Fruit fly (Drosophila melanogaster) whole organism, embryonic: Measurements from ENCODE around the gene Alh.

Experiments used
- Awh ChIP-seq: fragments of 200-800 bp; sonication (Bioruptor generic); IDR thresholded peaks from 2 replicates; pipeline ENCODE4, ENCODE4 v1.3.6; 2022; ENCODE audit warnings: missing biosample characterization, missing genetic modification characterization
- BtbVII ChIP-seq: fragments of 200-800 bp; sonication (Bioruptor generic); optimal IDR thresholded peaks from 3 replicates; lab custom pipeline; 2017; ENCODE audit warnings: missing biosample characterization, mild to moderate bottlenecking, missing genetic modification characterization
- CG10209 ChIP-seq: fragments of 200-800 bp; sonication (Bioruptor generic); optimal IDR thresholded peaks from 3 replicates; lab custom pipeline; 2017; ENCODE audit warnings: missing biosample characterization, mild to moderate bottlenecking, missing genetic modification characterization, missing genetic modification reagents
- CG11398 ChIP-seq: fragments of 200-800 bp; sonication (Bioruptor generic); optimal IDR thresholded peaks from 2 replicates; lab custom pipeline; 2016; ENCODE audit warnings: missing biosample characterization, missing genetic modification characterization
- CG12071 ChIP-seq: fragments of 200-800 bp; sonication (Bioruptor generic); optimal IDR thresholded peaks from 3 replicates; lab custom pipeline; 2018; ENCODE audit warnings: missing biosample characterization, mild to moderate bottlenecking, missing genetic modification characterization
- CG12236 ChIP-seq: fragments of 200-800 bp; sonication (Bioruptor generic); optimal IDR thresholded peaks from 2 replicates; lab custom pipeline; 2016; ENCODE audit warnings: missing biosample characterization, missing genetic modification characterization
- CG13894 ChIP-seq: fragments of 200-800 bp; sonication (Bioruptor generic); optimal IDR thresholded peaks from 3 replicates; lab custom pipeline; 2018; ENCODE audit warnings: missing biosample characterization, mild to moderate bottlenecking, missing genetic modification characterization, moderate library complexity
- CG17912 ChIP-seq: fragments of 200-800 bp; sonication (Bioruptor generic); optimal IDR thresholded peaks from 2 replicates; lab custom pipeline; 2018; ENCODE audit warnings: missing biosample characterization, mild to moderate bottlenecking, missing genetic modification characterization
- CG18599 ChIP-seq: fragments of 200-800 bp; sonication (Bioruptor generic); optimal IDR thresholded peaks from 3 replicates; lab custom pipeline; 2017; ENCODE audit warnings: missing biosample characterization, missing genetic modification characterization, mild to moderate bottlenecking, moderate library complexity, missing genetic modification reagents
- CG3847 ChIP-seq: fragments of 200-800 bp; sonication (Bioruptor generic); IDR thresholded peaks from 2 replicates; pipeline ENCODE4 v1.3.6; 2022; ENCODE audit warnings: missing biosample characterization, missing genetic modification characterization
- CG4617 ChIP-seq: fragments of 200-800 bp; sonication (Bioruptor generic); optimal IDR thresholded peaks from 3 replicates; lab custom pipeline; 2016; ENCODE audit warnings: missing biosample characterization, missing genetic modification characterization, borderline replicate concordance
- CG4730 ChIP-seq: fragments of 200-800 bp; sonication (Bioruptor generic); IDR thresholded peaks from 2 replicates; pipeline ENCODE4 v1.3.6; 2022; ENCODE audit warnings: missing biosample characterization, missing genetic modification characterization
- CG5953 ChIP-seq: fragments of 200-800 bp; sonication (Bioruptor generic); IDR thresholded peaks from 2 replicates; pipeline ENCODE4 v1.3.6; 2022; ENCODE audit warnings: missing biosample characterization, missing genetic modification characterization
- CG6689 ChIP-seq: fragments of 200-800 bp; sonication (Bioruptor generic); IDR thresholded peaks from 2 replicates; pipeline ENCODE4 v1.3.6; 2022; ENCODE audit warnings: missing biosample characterization, missing genetic modification characterization
- CG7745 ChIP-seq: fragments of 200-800 bp; sonication (Bioruptor generic); optimal IDR thresholded peaks from 2 replicates; lab custom pipeline; 2018; ENCODE audit warnings: missing biosample characterization, mild to moderate bottlenecking, missing genetic modification characterization, moderate library complexity
- CG7928 ChIP-seq: fragments of 200-800 bp; sonication (Bioruptor generic); optimal IDR thresholded peaks from 2 replicates; lab custom pipeline; 2017; ENCODE audit warnings: missing biosample characterization, mild to moderate bottlenecking, missing genetic modification characterization
- CG8281 ChIP-seq: fragments of 200-800 bp; sonication (Bioruptor generic); optimal IDR thresholded peaks from 2 replicates; lab custom pipeline; 2018; ENCODE audit warnings: missing biosample characterization, mild to moderate bottlenecking, missing genetic modification characterization, moderate library complexity
- CG9609 ChIP-seq: fragments of 200-800 bp; sonication (Bioruptor generic); optimal IDR thresholded peaks from 3 replicates; lab custom pipeline; 2016; ENCODE audit warnings: missing biosample characterization, missing genetic modification characterization
- Dad ChIP-seq: fragments of 200-800 bp; sonication (Bioruptor generic); optimal IDR thresholded peaks from 3 replicates; lab custom pipeline; 2016; ENCODE audit warnings: missing biosample characterization, missing genetic modification characterization
- Doc2 ChIP-seq: fragments of 200-800 bp; sonication (Bioruptor generic); IDR thresholded peaks from 2 replicates; pipeline ENCODE4 v1.3.6; 2022; ENCODE audit warnings: missing biosample characterization, missing genetic modification characterization
- Eip74EF ChIP-seq, 2 experiments: fragments of 200-800 bp in 1 of 2; fragments of >200 bp in 1 of 2; sonication (Bioruptor generic) in 1 of 2; optimal IDR thresholded peaks; 2 replicates each; lab custom pipeline; 2017 to 2019; ENCODE audit warnings: missing biosample characterization in 2 of 2, missing genetic modification characterization in 2 of 2, mild to moderate bottlenecking in 1 of 2, moderate library complexity in 1 of 2
- Elba2 ChIP-seq: fragments of 200-800 bp; sonication (Bioruptor generic); optimal IDR thresholded peaks from 3 replicates; lab custom pipeline; 2016; ENCODE audit warnings: missing biosample characterization, missing genetic modification characterization
- Fer1 ChIP-seq: fragments of 200-800 bp; sonication (Bioruptor generic); optimal IDR thresholded peaks from 2 replicates; lab custom pipeline; 2017; ENCODE audit warnings: missing biosample characterization, mild to moderate bottlenecking, missing genetic modification characterization
- HLHmδ ChIP-seq: fragments of 200-800 bp; sonication (Bioruptor generic); optimal IDR thresholded peaks from 2 replicates; lab custom pipeline; 2018; ENCODE audit warnings: missing biosample characterization, mild to moderate bottlenecking, missing genetic modification characterization, moderate library complexity
- Hr39 ChIP-seq: fragments of >200 bp; optimal IDR thresholded peaks from 2 replicates; lab custom pipeline; 2017
- Max ChIP-seq: fragments of 200-800 bp; sonication (Bioruptor generic); optimal IDR thresholded peaks from 2 replicates; lab custom pipeline; 2016; ENCODE audit warnings: missing biosample characterization, mild to moderate bottlenecking, missing genetic modification characterization
- Med ChIP-seq: fragments of 200-800 bp; sonication (Bioruptor generic); peaks from one replicate; lab custom pipeline; 2016; ENCODE audit warnings: missing biosample characterization, missing genetic modification characterization, mild to moderate bottlenecking, inconsistent platforms, moderate library complexity
- NfI ChIP-seq: fragments of 200-800 bp; sonication (Bioruptor generic); optimal IDR thresholded peaks from 3 replicates; lab custom pipeline; 2018; ENCODE audit warnings: missing biosample characterization, mild to moderate bottlenecking, missing genetic modification characterization, moderate library complexity
- Opbp ChIP-seq: fragments of 200-800 bp; sonication (Bioruptor generic); IDR thresholded peaks from 3 replicates; pipeline ENCODE4 v1.3.6; 2022; ENCODE audit warnings: missing biosample characterization, missing genetic modification characterization; ENCODE audit not compliant: partially characterized antibody
- Ravus ChIP-seq: fragments of 200-800 bp; sonication (Bioruptor generic); IDR thresholded peaks from 2 replicates; pipeline ENCODE4 v1.3.6; 2022; ENCODE audit warnings: missing biosample characterization, missing genetic modification characterization
- Sox102F ChIP-seq: fragments of 200-800 bp; sonication (Bioruptor generic); optimal IDR thresholded peaks from 2 replicates; lab custom pipeline; 2018; ENCODE audit warnings: missing biosample characterization, mild to moderate bottlenecking, missing genetic modification characterization, moderate library complexity
- YL-1 ChIP-seq: fragments of 200-800 bp; sonication (Bioruptor generic); optimal IDR thresholded peaks from 3 replicates; lab custom pipeline; 2017; ENCODE audit warnings: missing biosample characterization, mild to moderate bottlenecking, missing genetic modification characterization
- amos ChIP-seq: fragments of 200-800 bp; sonication (Bioruptor generic); IDR thresholded peaks from 2 replicates; pipeline ENCODE4 v1.3.6; 2022; ENCODE audit warnings: missing biosample characterization, missing genetic modification characterization; ENCODE audit not compliant: partially characterized antibody
- ap ChIP-seq: fragments of 200-800 bp; sonication (Bioruptor generic); IDR thresholded peaks from 2 replicates; pipeline ENCODE4 v1.3.6; 2022; ENCODE audit warnings: missing biosample characterization, missing genetic modification characterization
- chinmo ChIP-seq: fragments of 200-800 bp; sonication (Bioruptor generic); IDR thresholded peaks from 4 replicates; pipeline ENCODE4 v1.3.6; 2022; ENCODE audit warnings: missing biosample characterization, missing genetic modification characterization; ENCODE audit not compliant: partially characterized antibody
- danr ChIP-seq: fragments of 200-800 bp; sonication (Bioruptor generic); IDR thresholded peaks from 2 replicates; pipeline ENCODE4 v1.3.6; 2022; ENCODE audit warnings: missing biosample characterization, missing genetic modification characterization
- fu2 ChIP-seq: fragments of 200-800 bp; sonication (Bioruptor generic); optimal IDR thresholded peaks from 2 replicates; lab custom pipeline; 2016; ENCODE audit warnings: missing biosample characterization, missing genetic modification characterization
- gsb-n ChIP-seq: fragments of 200-800 bp; sonication (Bioruptor generic); optimal IDR thresholded peaks from 3 replicates; lab custom pipeline; 2018; ENCODE audit warnings: missing biosample characterization, mild to moderate bottlenecking, missing genetic modification characterization
- hbn ChIP-seq: fragments of 200-800 bp; sonication (Bioruptor generic); IDR thresholded peaks from 2 replicates; pipeline ENCODE4 v1.3.6; 2022; ENCODE audit warnings: missing biosample characterization, missing genetic modification characterization; ENCODE audit not compliant: partially characterized antibody
- inv ChIP-seq: fragments of 200-800 bp; sonication (Bioruptor generic); IDR thresholded peaks from 2 replicates; pipeline ENCODE4 v1.3.6; 2022; ENCODE audit warnings: missing biosample characterization, missing genetic modification characterization; ENCODE audit not compliant: partially characterized antibody
- knrl ChIP-seq: fragments of 200-800 bp; sonication (Bioruptor generic); IDR thresholded peaks from 3 replicates; pipeline ENCODE4 v1.3.6; 2022; ENCODE audit warnings: missing biosample characterization, missing genetic modification characterization; ENCODE audit not compliant: partially characterized antibody
- lola ChIP-seq, 3 experiments: fragments of >200 bp in 2 of 3; fragments of 200-800 bp in 1 of 3; sonication (Bioruptor generic) in 1 of 3; optimal IDR thresholded peaks; 2 replicates each; lab custom pipeline; 2017 to 2019; ENCODE audit warnings: missing biosample characterization in 3 of 3, missing genetic modification characterization in 3 of 3, mild to moderate bottlenecking in 1 of 3, moderate library complexity in 1 of 3
- mirr ChIP-seq: fragments of 200-800 bp; sonication (Bioruptor generic); optimal IDR thresholded peaks from 3 replicates; lab custom pipeline; 2018; ENCODE audit warnings: missing biosample characterization, mild to moderate bottlenecking, missing genetic modification characterization
- schlank ChIP-seq: fragments of 200-800 bp; sonication (Bioruptor generic); optimal IDR thresholded peaks from 2 replicates; lab custom pipeline; 2018; ENCODE audit warnings: missing biosample characterization, mild to moderate bottlenecking, missing genetic modification characterization
- sens-2 ChIP-seq: fragments of 200-800 bp; sonication (Bioruptor generic); IDR thresholded peaks from 2 replicates; pipeline ENCODE4 v1.3.6; 2022; ENCODE audit warnings: missing biosample characterization, missing genetic modification characterization
- sr ChIP-seq: fragments of 200-800 bp; sonication (Bioruptor generic); IDR thresholded peaks from 3 replicates; pipeline ENCODE4 v1.3.6; 2022; ENCODE audit warnings: missing biosample characterization, missing genetic modification characterization
- stwl ChIP-seq: fragments of 200-800 bp; sonication (Bioruptor generic); optimal IDR thresholded peaks from 3 replicates; lab custom pipeline; 2018; ENCODE audit warnings: missing biosample characterization, mild to moderate bottlenecking, missing genetic modification characterization, moderate library complexity
- trh ChIP-seq: fragments of 200-800 bp; sonication (Bioruptor generic); optimal IDR thresholded peaks from 2 replicates; lab custom pipeline; 2016; ENCODE audit warnings: missing biosample characterization, missing genetic modification characterization
- vvl ChIP-seq: fragments of 200-800 bp; sonication (Bioruptor generic); IDR thresholded peaks from 2 replicates; pipeline ENCODE4 v1.3.6; 2022; ENCODE audit warnings: missing biosample characterization, missing genetic modification characterization
- zen2 ChIP-seq: fragments of 200-800 bp; sonication (Bioruptor generic); IDR thresholded peaks from 3 replicates; pipeline ENCODE4 v1.3.6; 2022; ENCODE audit warnings: missing biosample characterization, missing genetic modification characterization; ENCODE audit not compliant: partially characterized antibody

Alh gene

DNA sequence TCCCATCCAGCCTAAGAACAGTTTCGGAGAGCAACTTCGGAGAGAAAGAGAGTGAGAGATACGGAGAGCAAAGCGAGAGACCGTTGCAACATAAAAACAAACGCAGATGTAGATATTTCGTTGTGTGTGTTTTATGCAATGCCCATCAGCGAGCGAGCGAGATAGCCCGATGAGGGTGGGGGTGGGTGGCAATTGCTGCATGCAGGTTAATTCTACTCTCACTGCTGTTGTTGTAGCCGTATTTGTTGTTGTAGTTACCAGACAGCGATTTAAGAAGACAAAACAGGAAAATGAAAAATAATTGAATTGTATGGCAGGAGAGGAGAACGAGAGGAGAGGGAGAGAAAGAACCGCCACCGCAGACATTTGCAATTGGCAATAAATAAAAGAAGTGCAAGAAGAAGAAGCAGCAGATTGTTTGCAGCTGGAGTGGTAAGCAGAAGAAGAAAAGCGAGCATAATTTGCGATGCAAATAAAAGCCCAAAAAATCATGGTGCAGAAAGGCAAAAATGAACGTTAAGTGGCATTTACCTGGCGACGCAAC, 14.2 kb downstream of the Alh start (continued):
- TF ChIP-seq CG8281 (tag; lab: Kevin White, UChicago) (no peak), Med (GFP tag; lab: Kevin White, UChicago) (no peak), stwl (tag; lab: Kevin White, UChicago) (no peak), CG4617 (no peak), mirr (GFP tag; lab: Kevin White, UChicago) (no peak), CG13894 (tag; lab: Kevin White, UChicago) (no peak), Ravus (no peak), CG12071 (GFP tag; lab: Kevin White, UChicago) (no peak), HLHmδ (GFP tag; lab: Kevin White, UChicago) (no peak), Max (GFP tag; lab: Kevin White, UChicago) (no peak), vvl (GFP tag; lab: Robert Waterston, UW) (no peak), YL-1 (GFP tag; lab: Kevin White, UChicago) (no peak), fu2 (GFP tag; lab: Kevin White, UChicago) (no peak), knrl (GFP tag; lab: Robert Waterston, UW) (no peak), CG10209 (GFP tag; lab: Kevin White, UChicago) (no peak), BtbVII (no peak), Doc2 (GFP tag; lab: Robert Waterston, UW) (no peak), amos (GFP tag; lab: Robert Waterston, UW) (no peak), CG18599 (GFP tag; lab: Kevin White, UChicago) (no peak), NfI (GFP tag; lab: Kevin White, UChicago) (no peak), CG7928 (GFP tag; lab: Kevin White, UChicago) (no peak), Eip74EF (GFP tag; optimal IDR thresholded peaks at IDR 0.05; lab: Kevin White, UChicago) (no peak), CG5953 (no peak), Opbp (GFP tag; lab: Robert Waterston, UW) (no peak), lola (GFP tag; optimal IDR thresholded peaks at IDR 0.05; lab: Kevin White, UChicago) (no peak), ap (GFP tag; lab: Robert Waterston, UW) (no peak), CG11398 (GFP tag; lab: Kevin White, UChicago) (no peak), schlank (tag; lab: Kevin White, UChicago) (no peak), CG12236 (GFP tag; lab: Kevin White, UChicago) (no peak), Fer1 (no peak), Sox102F (GFP tag; lab: Kevin White, UChicago) (no peak), inv (GFP tag; lab: Robert Waterston, UW) (no peak), chinmo (GFP tag; lab: Robert Waterston, UW) (peak; percentile 78; the same call in 1 of the 4 replicates), CG3847 (no peak), CG17912 (GFP tag; lab: Kevin White, UChicago) (no peak), Awh (no peak), trh (GFP tag; lab: Kevin White, UChicago) (no peak), sens-2 (GFP tag; lab: Robert Waterston, UW) (no peak), CG7745 (no peak), CG4730 (GFP tag; lab: Robert Waterston, UW) (no peak), hbn (GFP tag; lab: Robert Waterston, UW) (no peak; the same call in 1 of the 2 replicates), danr (no peak), CG9609 (GFP tag; lab: Kevin White, UChicago) (no peak), CG6689 (GFP tag; lab: Robert Waterston, UW) (no peak), zen2 (no peak), Hr39 (lab: Kevin White, UChicago) (no peak), Elba2 (no peak), gsb-n (tag; lab: Kevin White, UChicago) (no peak), sr (GFP tag; lab: Robert Waterston, UW) (no peak), Dad (no peak)
